Worm (Caenorhabditis elegans) whole organism, late embryonic: ENCODE results near the gene F13H8.11.

Experiments
- K09A11.1 ChIP-seq: sonication (generic microtip); optimal IDR thresholded peaks from 2 replicates; lab custom pipeline; 2017; ENCODE audit warnings: antibody characterized with exemption, mild to moderate bottlenecking, missing genetic modification characterization, missing compliant biosample characterization; ENCODE audit not compliant: insufficient read depth
- ceh-18 ChIP-seq: sonication (generic microtip); optimal IDR thresholded peaks from 2 replicates; lab custom pipeline; 2016; ENCODE audit warnings: missing genetic modification characterization, missing compliant biosample characterization
- ceh-19 ChIP-seq: fragments of 200-800 bp; sonication (Bioruptor generic); optimal IDR thresholded peaks from 2 replicates; lab custom pipeline; 2018; ENCODE audit warnings: mild to moderate bottlenecking, missing genetic modification characterization, missing compliant biosample characterization
- ceh-2 ChIP-seq: sonication (generic microtip); optimal IDR thresholded peaks from 2 replicates; lab custom pipeline; 2016; ENCODE audit warnings: missing genotype, missing genetic modification characterization, missing compliant biosample characterization
- ceh-24 ChIP-seq: sonication (generic microtip); optimal IDR thresholded peaks from 2 replicates; lab custom pipeline; 2016; ENCODE audit warnings: mild to moderate bottlenecking, missing genetic modification characterization, missing compliant biosample characterization
- ceh-30 ChIP-seq: fragments of 150-350 bp; optimal IDR thresholded peaks from 2 replicates; lab custom pipeline; 2014; ENCODE audit warnings: missing biosample characterization, missing genetic modification characterization
- ceh-48 ChIP-seq: sonication (generic microtip); optimal IDR thresholded peaks from 2 replicates; lab custom pipeline; 2016; ENCODE audit warnings: missing genetic modification characterization, inconsistent platforms, missing compliant biosample characterization
- che-1 ChIP-seq: sonication (generic microtip); optimal IDR thresholded peaks from 2 replicates; lab custom pipeline; 2016; ENCODE audit warnings: mild to moderate bottlenecking, missing genetic modification characterization, missing compliant biosample characterization
- elt-2 ChIP-seq: sonication (generic microtip); optimal IDR thresholded peaks from 2 replicates; lab custom pipeline; 2016; ENCODE audit warnings: missing genetic modification reagents, missing genetic modification characterization, missing compliant biosample characterization
- elt-4 ChIP-seq: sonication (generic microtip); optimal IDR thresholded peaks from 2 replicates; lab custom pipeline; 2016; ENCODE audit warnings: missing genetic modification characterization, missing compliant biosample characterization
- eyg-1 ChIP-seq: sonication (generic microtip); optimal IDR thresholded peaks from 2 replicates; lab custom pipeline; 2016; ENCODE audit warnings: missing genotype, missing genetic modification characterization, missing compliant biosample characterization
- fkh-10 ChIP-seq: fragments of 150-350 bp; optimal IDR thresholded peaks from 2 replicates; lab custom pipeline; 2014; ENCODE audit warnings: missing biosample characterization, missing genetic modification reagents, missing genetic modification characterization
- fkh-6 ChIP-seq: sonication (generic microtip); optimal IDR thresholded peaks from 2 replicates; lab custom pipeline; 2016; ENCODE audit warnings: missing genetic modification characterization, missing compliant biosample characterization
- gmeb-2 ChIP-seq: sonication (generic microtip); optimal IDR thresholded peaks from 2 replicates; lab custom pipeline; 2016; ENCODE audit warnings: missing genetic modification characterization, inconsistent platforms, missing compliant biosample characterization
- hlh-13 ChIP-seq: fragments of 200-800 bp; sonication (Bioruptor generic); optimal IDR thresholded peaks from 2 replicates; lab custom pipeline; 2018; ENCODE audit warnings: mild to moderate bottlenecking, missing genetic modification characterization, missing compliant biosample characterization
- hlh-30 ChIP-seq: sonication (generic microtip); optimal IDR thresholded peaks from 2 replicates; lab custom pipeline; 2017; ENCODE audit warnings: antibody characterized with exemption, missing genetic modification characterization, missing compliant biosample characterization; ENCODE audit not compliant: insufficient read depth
- hlh-6 ChIP-seq: sonication (generic microtip); optimal IDR thresholded peaks from 2 replicates; lab custom pipeline; 2016; ENCODE audit warnings: missing genotype, missing genetic modification characterization, missing compliant biosample characterization
- hlh-8 ChIP-seq: sonication (generic microtip); optimal IDR thresholded peaks from 2 replicates; lab custom pipeline; 2016; ENCODE audit warnings: missing genotype, missing genetic modification characterization, missing compliant biosample characterization
- lin-11 ChIP-seq: fragments of 200-800 bp; sonication (Bioruptor generic); optimal IDR thresholded peaks from 2 replicates; lab custom pipeline; 2018; ENCODE audit warnings: mild to moderate bottlenecking, missing genetic modification characterization, missing compliant biosample characterization
- mec-3 ChIP-seq: sonication (generic microtip); optimal IDR thresholded peaks from 2 replicates; lab custom pipeline; 2016; ENCODE audit warnings: borderline replicate concordance, missing genetic modification characterization, missing compliant biosample characterization
- nfya-1 ChIP-seq: sonication (generic microtip); optimal IDR thresholded peaks from 2 replicates; lab custom pipeline; 2017; ENCODE audit warnings: missing genetic modification characterization, mild to moderate bottlenecking, missing compliant biosample characterization, antibody characterized with exemption, moderate library complexity
- nhr-11 ChIP-seq: fragments of 150-350 bp; optimal IDR thresholded peaks from 2 replicates; lab custom pipeline; 2014; ENCODE audit warnings: missing biosample characterization, missing genetic modification characterization
- nhr-232 ChIP-seq: sonication (generic microtip); optimal IDR thresholded peaks from 2 replicates; lab custom pipeline; 2016; ENCODE audit warnings: missing genetic modification characterization, missing compliant biosample characterization
- pat-9 ChIP-seq: fragments of 200-800 bp; sonication (Bioruptor generic); optimal IDR thresholded peaks from 2 replicates; lab custom pipeline; 2018; ENCODE audit warnings: mild to moderate bottlenecking, missing genetic modification characterization, moderate library complexity, missing compliant biosample characterization
- pha-2 ChIP-seq: sonication (generic microtip); optimal IDR thresholded peaks from 2 replicates; lab custom pipeline; 2017; ENCODE audit warnings: mild to moderate bottlenecking, missing genetic modification characterization, missing compliant biosample characterization
- pha-4 ChIP-seq: fragments of 150-350 bp; optimal IDR thresholded peaks from 2 replicates; lab custom pipeline; 2018; ENCODE audit warnings: missing biosample characterization, missing genetic modification reagents, missing genetic modification characterization
- rnt-1 ChIP-seq: sonication (generic microtip); optimal IDR thresholded peaks from 2 replicates; lab custom pipeline; 2016; ENCODE audit warnings: missing genetic modification characterization, missing compliant biosample characterization
- sox-2 ChIP-seq: fragments of 200-800 bp; sonication (Bioruptor generic); IDR thresholded peaks from 2 replicates; pipeline ENCODE4 v1.3.6; 2022; ENCODE audit warnings: missing genetic modification reagents, missing genetic modification characterization, missing compliant biosample characterization
- sox-4 ChIP-seq: sonication (generic microtip); optimal IDR thresholded peaks from 2 replicates; lab custom pipeline; 2017; ENCODE audit warnings: mild to moderate bottlenecking, missing genetic modification characterization, inconsistent platforms, missing compliant biosample characterization
- syd-9 ChIP-seq: sonication (generic microtip); optimal IDR thresholded peaks from 2 replicates; lab custom pipeline; 2016; ENCODE audit warnings: mild to moderate bottlenecking, missing genetic modification characterization, moderate library complexity, missing compliant biosample characterization
- tbx-2 ChIP-seq: sonication (generic microtip); optimal IDR thresholded peaks from 2 replicates; lab custom pipeline; 2016; ENCODE audit warnings: missing genetic modification characterization, missing compliant biosample characterization
- tbx-7 ChIP-seq: sonication (generic microtip); optimal IDR thresholded peaks from 2 replicates; lab custom pipeline; 2016; ENCODE audit warnings: missing genotype, missing genetic modification characterization, missing compliant biosample characterization
- ttx-3 ChIP-seq: sonication (generic microtip); optimal IDR thresholded peaks from 2 replicates; lab custom pipeline; 2016; ENCODE audit warnings: missing genetic modification reagents, missing genetic modification characterization, missing compliant biosample characterization
- unc-55 ChIP-seq: sonication (generic microtip); optimal IDR thresholded peaks from 2 replicates; lab custom pipeline; 2017; ENCODE audit warnings: missing biosample characterization, missing genetic modification reagents, missing genetic modification characterization
- unc-86 ChIP-seq: sonication (generic microtip); optimal IDR thresholded peaks from 2 replicates; lab custom pipeline; 2016; ENCODE audit warnings: missing genetic modification characterization, missing compliant biosample characterization

Gene F13H8.11

ce11 chrII:6292527-6292926 lies 32.7 kb upstream of the F13H8.11 start, which contains the start of gene nyn-3:
Gene nyn-3, minus strand, starts transcription at chrII:6292627.
- no peak for TF ChIP-seq ceh-18 (tag; lab: Kevin White, UChicago)
- TF ChIP-seq fkh-10 (GFP tag; lab: Kevin White, UChicago), result no peak
- TF ChIP-seq rnt-1, result no peak
- no peak for TF ChIP-seq elt-4
- no peak for TF ChIP-seq eyg-1 (tag; lab: Kevin White, UChicago)
- TF ChIP-seq pha-2 (tag; lab: Kevin White, UChicago), result no peak
- TF ChIP-seq che-1, result no peak
- no peak for TF ChIP-seq ttx-3 (tag; lab: Kevin White, UChicago)
- TF ChIP-seq unc-86 (tag; lab: Kevin White, UChicago), result no peak
- TF ChIP-seq fkh-6 (tag; lab: Kevin White, UChicago), result no peak
- TF ChIP-seq gmeb-2 (tag; lab: Kevin White, UChicago), result no peak
- no peak for TF ChIP-seq ceh-24 (tag; lab: Kevin White, UChicago)
- no peak for TF ChIP-seq tbx-2 (tag; lab: Kevin White, UChicago)
- no peak for TF ChIP-seq nfya-1 (tag; lab: Kevin White, UChicago)
- TF ChIP-seq mec-3, result no peak
- no peak for TF ChIP-seq hlh-30 (tag; lab: Kevin White, UChicago)
- no peak for TF ChIP-seq nhr-232

- TF ChIP-seq lin-11 (tag; lab: Kevin White, UChicago), result no peak
- peak; percentile 70 for TF ChIP-seq unc-55 (GFP tag; lab: Kevin White, UChicago)
- peak; percentile 82 for TF ChIP-seq elt-2
Observed at ce11 chrII:6290047-6290582, 30.3 kb upstream of the F13H8.11 start, which contains the start of gene upb-1. Gene upb-1, minus strand, starts transcription at chrII:6290097.

- no peak for TF ChIP-seq hlh-13 (GFP tag; lab: Kevin White, UChicago)
- TF ChIP-seq K09A11.1 (tag; lab: Kevin White, UChicago), result no peak
- no peak for TF ChIP-seq ceh-19
- no peak for TF ChIP-seq unc-55 (GFP tag; lab: Kevin White, UChicago)
- TF ChIP-seq ceh-24 (tag; lab: Kevin White, UChicago), result no peak
- no peak for TF ChIP-seq ttx-3 (tag; lab: Kevin White, UChicago)
- no peak for TF ChIP-seq fkh-6 (tag; lab: Kevin White, UChicago)
- no peak for TF ChIP-seq rnt-1
- no peak for TF ChIP-seq pha-4 (tag; lab: Kevin White, UChicago)
- TF ChIP-seq nhr-11 (tag; lab: Kevin White, UChicago), result no peak
- no peak for TF ChIP-seq ceh-48
- no peak for TF ChIP-seq nfya-1 (tag; lab: Kevin White, UChicago)
Observed at ce11 chrII:6288104-6288503, 28.3 kb upstream of the F13H8.11 start.

- TF ChIP-seq tbx-7 (tag; lab: Kevin White, UChicago) (no peak), hlh-8 (no peak), sox-4 (tag; lab: Kevin White, UChicago) (no peak), pha-4 (tag; lab: Kevin White, UChicago) (no peak), ceh-30 (no peak), hlh-13 (GFP tag; lab: Kevin White, UChicago) (no peak), syd-9 (tag; lab: Kevin White, UChicago) (no peak), hlh-6 (tag; lab: Kevin White, UChicago) (no peak), pat-9 (tag; lab: Kevin White, UChicago) (no peak), K09A11.1 (tag; lab: Kevin White, UChicago) (no peak), nfya-1 (tag; lab: Kevin White, UChicago) (no peak), ceh-2 (tag; lab: Kevin White, UChicago) (no peak), che-1 (no peak), sox-2 (GFP tag; lab: Robert Waterston, UW) (no peak)
Observed at ce11 chrII:6286865-6287264, 27.0 kb upstream of the F13H8.11 start, which contains the start of gene F13H8.6. Gene F13H8.6, minus strand, starts transcription at chrII:6286965.
